Worm (Caenorhabditis elegans) whole organism, late embryonic: Measurements from ENCODE around the gene F52H2.3.

ENCODE experiments used
- C38D4.7 ChIP-seq: fragments of 200-800 bp; sonication (Bioruptor generic); optimal IDR thresholded peaks from 2 replicates; lab custom pipeline; 2018; ENCODE audit warnings: mild to moderate bottlenecking, missing genetic modification characterization, moderate library complexity, missing compliant biosample characterization
- K02D7.2 ChIP-seq: sonication (generic microtip); optimal IDR thresholded peaks from 2 replicates; lab custom pipeline; 2017; ENCODE audit warnings: mild to moderate bottlenecking, missing genetic modification characterization, missing compliant biosample characterization
- ahr-1 ChIP-seq: sonication (generic microtip); optimal IDR thresholded peaks from 2 replicates; lab custom pipeline; 2016; ENCODE audit warnings: missing genetic modification characterization, missing compliant biosample characterization
- ama-1 ChIP-seq: fragments of 150-350 bp; optimal IDR thresholded peaks from 2 replicates; lab custom pipeline; 2014
- ceh-18 ChIP-seq: sonication (generic microtip); optimal IDR thresholded peaks from 2 replicates; lab custom pipeline; 2016; ENCODE audit warnings: missing genetic modification characterization, missing compliant biosample characterization
- ceh-2 ChIP-seq: sonication (generic microtip); optimal IDR thresholded peaks from 2 replicates; lab custom pipeline; 2016; ENCODE audit warnings: missing genotype, missing genetic modification characterization, missing compliant biosample characterization
- ceh-24 ChIP-seq: sonication (generic microtip); optimal IDR thresholded peaks from 2 replicates; lab custom pipeline; 2016; ENCODE audit warnings: mild to moderate bottlenecking, missing genetic modification characterization, missing compliant biosample characterization
- ceh-34 ChIP-seq: sonication (generic microtip); optimal IDR thresholded peaks from 2 replicates; lab custom pipeline; 2016; ENCODE audit warnings: mild to moderate bottlenecking, missing genetic modification characterization, missing compliant biosample characterization
- ceh-48 ChIP-seq: sonication (generic microtip); optimal IDR thresholded peaks from 2 replicates; lab custom pipeline; 2016; ENCODE audit warnings: missing genetic modification characterization, inconsistent platforms, missing compliant biosample characterization
- ceh-6 ChIP-seq: fragments of 200-800 bp; sonication (Bioruptor generic); optimal IDR thresholded peaks from 2 replicates; lab custom pipeline; 2018; ENCODE audit warnings: mild to moderate bottlenecking, missing genetic modification characterization, missing compliant biosample characterization
- ceh-9 ChIP-seq: sonication (generic microtip); optimal IDR thresholded peaks from 2 replicates; lab custom pipeline; 2016; ENCODE audit warnings: mild to moderate bottlenecking, missing genetic modification characterization, inconsistent platforms, missing compliant biosample characterization
- dve-1 ChIP-seq: sonication (generic microtip); optimal IDR thresholded peaks from 2 replicates; lab custom pipeline; 2017; ENCODE audit warnings: antibody characterized with exemption, mild to moderate bottlenecking, missing genetic modification characterization, missing compliant biosample characterization
- elt-2 ChIP-seq: sonication (generic microtip); optimal IDR thresholded peaks from 2 replicates; lab custom pipeline; 2016; ENCODE audit warnings: missing genetic modification reagents, missing genetic modification characterization, missing compliant biosample characterization
- elt-4 ChIP-seq: sonication (generic microtip); optimal IDR thresholded peaks from 2 replicates; lab custom pipeline; 2016; ENCODE audit warnings: missing genetic modification characterization, missing compliant biosample characterization
- ets-4 ChIP-seq: sonication (generic microtip); optimal IDR thresholded peaks from 2 replicates; lab custom pipeline; 2016; ENCODE audit warnings: missing genetic modification characterization, missing compliant biosample characterization
- eyg-1 ChIP-seq: sonication (generic microtip); optimal IDR thresholded peaks from 2 replicates; lab custom pipeline; 2016; ENCODE audit warnings: missing genotype, missing genetic modification characterization, missing compliant biosample characterization
- gmeb-2 ChIP-seq: sonication (generic microtip); optimal IDR thresholded peaks from 2 replicates; lab custom pipeline; 2016; ENCODE audit warnings: missing genetic modification characterization, inconsistent platforms, missing compliant biosample characterization
- hlh-13 ChIP-seq: fragments of 200-800 bp; sonication (Bioruptor generic); optimal IDR thresholded peaks from 2 replicates; lab custom pipeline; 2018; ENCODE audit warnings: mild to moderate bottlenecking, missing genetic modification characterization, missing compliant biosample characterization
- hlh-15 ChIP-seq: sonication (generic microtip); optimal IDR thresholded peaks from 2 replicates; lab custom pipeline; 2016; ENCODE audit warnings: missing genetic modification characterization, missing compliant biosample characterization
- hlh-30 ChIP-seq: sonication (generic microtip); optimal IDR thresholded peaks from 2 replicates; lab custom pipeline; 2017; ENCODE audit warnings: antibody characterized with exemption, missing genetic modification characterization, missing compliant biosample characterization; ENCODE audit not compliant: insufficient read depth
- hlh-6 ChIP-seq: sonication (generic microtip); optimal IDR thresholded peaks from 2 replicates; lab custom pipeline; 2016; ENCODE audit warnings: missing genotype, missing genetic modification characterization, missing compliant biosample characterization
- hlh-8 ChIP-seq: sonication (generic microtip); optimal IDR thresholded peaks from 2 replicates; lab custom pipeline; 2016; ENCODE audit warnings: missing genotype, missing genetic modification characterization, missing compliant biosample characterization
- lim-6 ChIP-seq: sonication (generic microtip); optimal IDR thresholded peaks from 2 replicates; lab custom pipeline; 2016; ENCODE audit warnings: missing genetic modification characterization, missing compliant biosample characterization
- madf-2 ChIP-seq: sonication (generic microtip); optimal IDR thresholded peaks from 2 replicates; lab custom pipeline; 2017; ENCODE audit warnings: missing genetic modification characterization, missing compliant biosample characterization
- mec-3 ChIP-seq: sonication (generic microtip); optimal IDR thresholded peaks from 2 replicates; lab custom pipeline; 2016; ENCODE audit warnings: borderline replicate concordance, missing genetic modification characterization, missing compliant biosample characterization
- nfya-1 ChIP-seq: sonication (generic microtip); optimal IDR thresholded peaks from 2 replicates; lab custom pipeline; 2017; ENCODE audit warnings: missing genetic modification characterization, mild to moderate bottlenecking, missing compliant biosample characterization, antibody characterized with exemption, moderate library complexity
- nhr-232 ChIP-seq: sonication (generic microtip); optimal IDR thresholded peaks from 2 replicates; lab custom pipeline; 2016; ENCODE audit warnings: missing genetic modification characterization, missing compliant biosample characterization
- npax-4 ChIP-seq: sonication (generic microtip); optimal IDR thresholded peaks from 2 replicates; lab custom pipeline; 2016; ENCODE audit warnings: missing genetic modification characterization, missing compliant biosample characterization
- pat-9 ChIP-seq: fragments of 200-800 bp; sonication (Bioruptor generic); optimal IDR thresholded peaks from 2 replicates; lab custom pipeline; 2018; ENCODE audit warnings: mild to moderate bottlenecking, missing genetic modification characterization, moderate library complexity, missing compliant biosample characterization
- pax-1 ChIP-seq: fragments of 150-350 bp; optimal IDR thresholded peaks from 2 replicates; lab custom pipeline; 2014; ENCODE audit warnings: missing biosample characterization, missing genetic modification characterization
- pqm-1 ChIP-seq: sonication (generic microtip); optimal IDR thresholded peaks from 2 replicates; lab custom pipeline; 2016; ENCODE audit warnings: missing genetic modification characterization, missing compliant biosample characterization
- pros-1 ChIP-seq: fragments of 150-350 bp; optimal IDR thresholded peaks from 2 replicates; lab custom pipeline; 2014; ENCODE audit warnings: missing biosample characterization, missing genetic modification reagents, missing genetic modification characterization
- ref-2 ChIP-seq: sonication (generic microtip); optimal IDR thresholded peaks from 2 replicates; lab custom pipeline; 2016; ENCODE audit warnings: missing genetic modification characterization, missing compliant biosample characterization
- rnt-1 ChIP-seq: sonication (generic microtip); optimal IDR thresholded peaks from 2 replicates; lab custom pipeline; 2016; ENCODE audit warnings: missing genetic modification characterization, missing compliant biosample characterization
- sox-2 ChIP-seq: fragments of 200-800 bp; sonication (Bioruptor generic); IDR thresholded peaks from 2 replicates; pipeline ENCODE4 v1.3.6; 2022; ENCODE audit warnings: missing genetic modification reagents, missing genetic modification characterization, missing compliant biosample characterization
- sox-4 ChIP-seq: sonication (generic microtip); optimal IDR thresholded peaks from 2 replicates; lab custom pipeline; 2017; ENCODE audit warnings: mild to moderate bottlenecking, missing genetic modification characterization, inconsistent platforms, missing compliant biosample characterization
- syd-9 ChIP-seq: sonication (generic microtip); optimal IDR thresholded peaks from 2 replicates; lab custom pipeline; 2016; ENCODE audit warnings: mild to moderate bottlenecking, missing genetic modification characterization, moderate library complexity, missing compliant biosample characterization
- tbx-7 ChIP-seq: sonication (generic microtip); optimal IDR thresholded peaks from 2 replicates; lab custom pipeline; 2016; ENCODE audit warnings: missing genotype, missing genetic modification characterization, missing compliant biosample characterization
- ttx-3 ChIP-seq: sonication (generic microtip); optimal IDR thresholded peaks from 2 replicates; lab custom pipeline; 2016; ENCODE audit warnings: missing genetic modification reagents, missing genetic modification characterization, missing compliant biosample characterization
- ztf-16 ChIP-seq: sonication (generic microtip); optimal IDR thresholded peaks from 2 replicates; lab custom pipeline; 2017; ENCODE audit warnings: missing genetic modification characterization, missing compliant biosample characterization

Gene F52H2.3

DNA sequence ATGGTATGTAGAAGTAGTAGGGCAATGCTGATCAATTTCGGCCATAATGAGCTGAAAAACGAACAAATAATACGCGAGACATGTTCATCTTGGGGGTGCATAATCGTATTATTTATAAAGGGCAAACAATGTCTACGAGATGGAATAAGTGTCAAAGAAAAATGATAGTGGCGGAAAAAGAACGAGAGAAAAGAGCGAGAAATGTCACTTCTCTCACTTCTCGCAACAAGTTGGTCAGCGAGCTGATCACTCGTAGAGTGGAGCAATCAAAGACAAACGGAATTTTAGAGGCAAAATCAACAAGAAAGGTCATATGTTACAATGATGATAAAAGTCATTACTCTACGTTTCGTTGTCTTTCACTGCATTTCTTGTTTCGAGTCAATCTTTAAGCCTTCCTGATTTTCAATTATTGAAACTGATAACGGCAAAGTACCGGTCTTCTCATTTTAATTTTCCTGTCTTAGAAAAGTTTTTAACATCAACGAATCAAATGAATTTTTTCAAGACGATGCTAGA lies at the start of gene F52H2.3:
Gene F52H2.3, minus strand, starts transcription at position 51 of the 519 bp plus-strand sequence.
- TF ChIP-seq ceh-24 (no peak), ztf-16 (tag; lab: Kevin White, UChicago) (no peak), sox-4 (tag; lab: Kevin White, UChicago) (no peak), hlh-13 (GFP tag; lab: Kevin White, UChicago) (no peak), hlh-30 (tag; lab: Kevin White, UChicago) (no peak), eyg-1 (tag; lab: Kevin White, UChicago) (no peak), pat-9 (no peak), syd-9 (tag; lab: Kevin White, UChicago) (no peak), ceh-6 (GFP tag; lab: Kevin White, UChicago) (no peak), pqm-1 (tag; lab: Kevin White, UChicago) (no peak), ahr-1 (no peak), ref-2 (no peak), gmeb-2 (tag; lab: Kevin White, UChicago) (no peak), ceh-18 (tag; lab: Kevin White, UChicago) (no peak), pros-1 (tag; lab: Kevin White, UChicago) (no peak), ceh-48 (no peak), rnt-1 (tag; lab: Kevin White, UChicago) (no peak), hlh-15 (tag; lab: Kevin White, UChicago) (no peak), npax-4 (no peak), lim-6 (tag; lab: Kevin White, UChicago) (no peak)

DNA sequence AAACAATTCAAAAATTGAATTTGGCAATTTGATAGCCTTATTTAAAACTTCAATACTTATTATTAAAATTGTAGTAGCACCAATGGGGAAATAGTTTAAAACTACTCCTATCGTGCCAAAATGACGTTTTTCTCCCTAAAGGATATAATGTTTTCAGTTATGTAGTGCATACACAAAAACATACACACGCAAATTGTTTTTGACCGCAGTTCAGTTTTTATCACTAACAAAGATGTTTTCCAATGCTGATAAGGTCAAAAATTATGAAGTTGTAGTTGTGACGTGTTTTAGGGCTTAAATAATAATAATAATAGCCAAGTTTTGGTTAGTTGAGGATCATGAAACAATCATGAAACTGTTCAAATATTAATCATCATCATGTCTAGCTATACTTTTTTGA lies 49.2 kb upstream of the F52H2.3 start:
- TF ChIP-seq ets-4 (tag; lab: Kevin White, UChicago) = no peak
- no peak for TF ChIP-seq lim-6 (tag; lab: Kevin White, UChicago)
- TF ChIP-seq ttx-3 (tag; lab: Kevin White, UChicago) = no peak
- no peak for TF ChIP-seq madf-2 (tag; lab: Kevin White, UChicago)
- no peak for TF ChIP-seq sox-2
- no peak for TF ChIP-seq ceh-2 (tag; lab: Kevin White, UChicago)
- no peak for TF ChIP-seq elt-4 (tag; lab: Kevin White, UChicago)
- TF ChIP-seq ama-1 (lab: Kevin White, UChicago) = no peak
- TF ChIP-seq dve-1 (tag; lab: Kevin White, UChicago) = no peak

DNA sequence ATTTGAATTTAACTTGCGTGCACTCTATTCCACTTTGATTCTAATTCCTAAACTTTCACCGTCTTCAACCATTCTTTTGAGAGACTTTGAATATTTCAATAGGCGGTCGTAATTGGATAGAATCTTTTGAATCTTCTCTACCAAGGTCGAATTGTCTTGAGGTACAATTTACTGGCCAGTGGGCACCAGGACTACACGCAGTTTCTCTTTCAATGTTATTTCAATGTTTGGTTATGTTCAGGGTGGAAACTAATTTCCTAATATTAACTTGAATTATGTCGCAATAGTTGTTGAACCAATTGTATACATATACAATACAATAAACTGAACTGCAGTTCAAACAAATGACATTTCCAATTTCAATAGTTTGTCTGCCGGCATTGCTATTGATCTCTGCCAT lies 47.2 kb upstream of the F52H2.3 start:
- TF ChIP-seq npax-4 (no peak), sox-2 (no peak), ceh-6 (GFP tag; lab: Kevin White, UChicago) (no peak), pros-1 (tag; lab: Kevin White, UChicago) (no peak), pat-9 (no peak), elt-2 (tag; lab: Kevin White, UChicago) (no peak), ets-4 (tag; lab: Kevin White, UChicago) (no peak), pax-1 (tag; lab: Kevin White, UChicago) (no peak), tbx-7 (tag; lab: Kevin White, UChicago) (no peak), nhr-232 (no peak), ahr-1 (no peak), nfya-1 (tag; lab: Kevin White, UChicago) (no peak), ttx-3 (tag; lab: Kevin White, UChicago) (no peak), C38D4.7 (GFP tag; lab: Kevin White, UChicago) (no peak), mec-3 (no peak), K02D7.2 (tag; lab: Kevin White, UChicago) (no peak), hlh-8 (tag; lab: Kevin White, UChicago) (no peak), hlh-15 (tag; lab: Kevin White, UChicago) (no peak)

DNA sequence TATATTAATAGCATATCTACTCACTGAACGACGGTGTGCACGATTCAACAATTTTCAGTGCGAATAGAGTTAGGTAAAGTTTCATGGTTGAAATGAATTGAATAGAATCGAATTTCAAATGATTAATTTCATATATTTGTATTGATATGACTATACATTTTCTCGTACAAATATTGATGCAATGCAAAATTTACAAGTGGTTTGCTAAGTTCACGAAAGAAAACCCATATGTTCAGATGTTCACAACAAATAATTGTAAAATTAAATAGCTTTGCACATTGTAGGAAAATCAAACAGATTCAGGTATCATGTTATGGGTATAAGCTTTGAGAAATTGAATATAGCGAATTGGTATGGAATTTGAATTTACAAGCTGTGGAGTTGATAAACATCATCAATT lies 44.8 kb upstream of the F52H2.3 start, which contains the start of gene H01M10.2:
Gene H01M10.2, minus strand, starts transcription at position 101 of the 400 bp plus-strand sequence.
- TF ChIP-seq ceh-34 (tag; lab: Kevin White, UChicago) (no peak), ceh-9 (tag; lab: Kevin White, UChicago) (no peak), hlh-6 (tag; lab: Kevin White, UChicago) (no peak), K02D7.2 (tag; lab: Kevin White, UChicago) (no peak)
